Worm (Caenorhabditis elegans) whole organism, young adult: ENCODE measurements around the gene tra-2.

Experiments
- B0019.2 ChIP-seq: fragments of 200-800 bp; sonication (Bioruptor generic); conservative IDR thresholded peaks from 2 replicates; pipeline ENCODE4 v1.3.6; 2022; ENCODE audit warnings: missing genetic modification reagents, missing genetic modification characterization, missing compliant biosample characterization
- B0261.1 ChIP-seq: sonication (generic microtip); optimal IDR thresholded peaks from 2 replicates; lab custom pipeline; 2016; ENCODE audit warnings: mild to moderate bottlenecking, missing genetic modification characterization, moderate library complexity, missing compliant biosample characterization
- F10E7.11 ChIP-seq: sonication (generic microtip); optimal IDR thresholded peaks from 2 replicates; lab custom pipeline; 2017; ENCODE audit warnings: mild to moderate bottlenecking, missing genetic modification characterization, moderate library complexity, missing compliant biosample characterization
- F39B2.1 ChIP-seq: fragments of 200-800 bp; sonication (Bioruptor generic); IDR thresholded peaks from 2 replicates; pipeline ENCODE4 v1.3.6; 2022; ENCODE audit warnings: missing genetic modification reagents, missing genetic modification characterization, missing compliant biosample characterization
- F52B5.7 ChIP-seq: sonication (generic microtip); optimal IDR thresholded peaks from 2 replicates; lab custom pipeline; 2016; ENCODE audit warnings: mild to moderate bottlenecking, missing genetic modification characterization, missing compliant biosample characterization
- F57A8.1 ChIP-seq: fragments of 200-800 bp; sonication (Bioruptor generic); optimal IDR thresholded peaks from 2 replicates; lab custom pipeline; 2018; ENCODE audit warnings: mild to moderate bottlenecking, missing genetic modification characterization, moderate library complexity, missing compliant biosample characterization
- F57C9.4 ChIP-seq: sonication (generic microtip); optimal IDR thresholded peaks from 2 replicates; lab custom pipeline; 2017; ENCODE audit warnings: mild to moderate bottlenecking, missing genetic modification characterization, missing compliant biosample characterization
- K12H6.12 ChIP-seq: fragments of 200-800 bp; sonication (Bioruptor generic); optimal IDR thresholded peaks from 2 replicates; lab custom pipeline; 2018; ENCODE audit warnings: mild to moderate bottlenecking, missing genetic modification characterization, missing compliant biosample characterization
- Y53F4B.3 ChIP-seq: fragments of 200-800 bp; sonication (Bioruptor generic); IDR thresholded peaks from 2 replicates; pipeline ENCODE4 v1.3.6; 2022; ENCODE audit warnings: missing genetic modification reagents, missing genetic modification characterization, missing compliant biosample characterization
- Y95B8A.8 ChIP-seq: fragments of 200-800 bp; sonication (Bioruptor generic); IDR thresholded peaks from 2 replicates; pipeline ENCODE4 v1.3.6; 2022; ENCODE audit warnings: missing genetic modification reagents, missing genetic modification characterization, missing compliant biosample characterization
- aptf-2 ChIP-seq: fragments of 200-800 bp; sonication (Bioruptor generic); conservative IDR thresholded peaks from 2 replicates; pipeline ENCODE4 v1.3.6; 2022; ENCODE audit warnings: missing genetic modification reagents, missing genetic modification characterization, missing compliant biosample characterization
- attf-3 ChIP-seq: fragments of 200-800 bp; sonication (Bioruptor generic); conservative IDR thresholded peaks from 2 replicates; pipeline ENCODE4 v1.3.6; 2022; ENCODE audit warnings: missing genetic modification reagents, missing genetic modification characterization, missing compliant biosample characterization
- attf-6 ChIP-seq: fragments of 200-800 bp; sonication (Bioruptor generic); IDR thresholded peaks from 2 replicates; pipeline ENCODE4 v1.3.6; 2022; ENCODE audit warnings: missing genetic modification reagents, missing genetic modification characterization, missing compliant biosample characterization
- cebp-1 ChIP-seq, 2 experiments: fragments of 200-800 bp in 1 of 2; sonication (Bioruptor generic) in 1 of 2; sonication (generic microtip) in 1 of 2; IDR thresholded peaks in 1 of 2; optimal IDR thresholded peaks in 1 of 2; 2 replicates each; pipeline versions ENCODE4 v1.3.6 to Lab custom; 2017 to 2022; ENCODE audit warnings: missing compliant biosample characterization in 2 of 2, missing genetic modification characterization in 2 of 2, mild to moderate bottlenecking in 1 of 2, missing genetic modification reagents in 1 of 2, moderate library complexity in 1 of 2
- ceh-27 ChIP-seq: fragments of 200-800 bp; sonication (Bioruptor generic); optimal IDR thresholded peaks from 2 replicates; lab custom pipeline; 2018; ENCODE audit warnings: mild to moderate bottlenecking, missing genetic modification characterization, moderate library complexity, missing compliant biosample characterization
- ceh-40 ChIP-seq: fragments of 200-800 bp; sonication (Bioruptor generic); IDR thresholded peaks from 2 replicates; pipeline ENCODE4 v1.3.6; 2022; ENCODE audit warnings: missing genetic modification characterization, missing compliant biosample characterization
- ceh-91 ChIP-seq: fragments of 200-800 bp; sonication (Bioruptor generic); IDR thresholded peaks from 2 replicates; pipeline ENCODE4 v1.3.6; 2022; ENCODE audit warnings: missing genetic modification reagents, missing genetic modification characterization, missing compliant biosample characterization
- dox-1 ChIP-seq: fragments of 200-800 bp; sonication (Bioruptor generic); IDR thresholded peaks from 2 replicates; pipeline ENCODE4 v1.3.6; 2022; ENCODE audit warnings: missing genetic modification reagents, missing genetic modification characterization, missing compliant biosample characterization
- dpl-1 ChIP-seq: fragments of 150-350 bp; optimal IDR thresholded peaks from 2 replicates; lab custom pipeline; 2014; ENCODE audit warnings: missing biosample characterization, missing genetic modification reagents, missing genetic modification characterization
- egrh-3 ChIP-seq: fragments of 200-800 bp; sonication (Bioruptor generic); IDR thresholded peaks from 2 replicates; pipeline ENCODE4 v1.3.6; 2022; ENCODE audit warnings: missing genetic modification reagents, missing genetic modification characterization, missing compliant biosample characterization
- ets-4 ChIP-seq: fragments of 200-800 bp; sonication (Bioruptor generic); optimal IDR thresholded peaks from 2 replicates; lab custom pipeline; 2018; ENCODE audit warnings: mild to moderate bottlenecking, missing genetic modification characterization, missing compliant biosample characterization
- hmg-1.2 ChIP-seq: fragments of 200-800 bp; sonication (Bioruptor generic); IDR thresholded peaks from 2 replicates; pipeline ENCODE4 v1.3.6; 2022; ENCODE audit warnings: missing genetic modification reagents, missing genetic modification characterization, missing compliant biosample characterization
- hrde-1 ChIP-seq: sonication (generic microtip); optimal IDR thresholded peaks from 2 replicates; lab custom pipeline; 2016; ENCODE audit warnings: missing genetic modification characterization, mild to moderate bottlenecking, missing compliant biosample characterization, moderate library complexity, missing genotype, missing genetic modification reagents, borderline replicate concordance
- let-526 ChIP-seq: fragments of 200-800 bp; sonication (Bioruptor generic); IDR thresholded peaks from 2 replicates; pipeline ENCODE4 v1.3.6; 2022; ENCODE audit warnings: missing genetic modification reagents, missing genetic modification characterization, missing compliant biosample characterization
- let-607 ChIP-seq, 2 experiments: fragments of 200-800 bp in 1 of 2; sonication (Bioruptor generic) in 1 of 2; sonication (generic microtip) in 1 of 2; optimal IDR thresholded peaks; 2 replicates each; lab custom pipeline; 2016 to 2018; ENCODE audit warnings: mild to moderate bottlenecking in 2 of 2, missing compliant biosample characterization in 2 of 2, missing genetic modification characterization in 2 of 2, moderate library complexity in 2 of 2, missing genotype in 1 of 2
- lin-26 ChIP-seq: fragments of 200-800 bp; sonication (Bioruptor generic); IDR thresholded peaks from 2 replicates; pipeline ENCODE4 v1.3.6; 2022; ENCODE audit warnings: missing genetic modification reagents, missing genetic modification characterization, missing compliant biosample characterization
- lir-1 ChIP-seq: fragments of 200-800 bp; sonication (Bioruptor generic); conservative IDR thresholded peaks from 2 replicates; pipeline ENCODE4 v1.3.6; 2022; ENCODE audit warnings: missing genetic modification reagents, missing genetic modification characterization, missing compliant biosample characterization
- madf-10 ChIP-seq: sonication (generic microtip); optimal IDR thresholded peaks from 2 replicates; lab custom pipeline; 2016; ENCODE audit warnings: mild to moderate bottlenecking, missing genetic modification characterization, missing compliant biosample characterization
- madf-3 ChIP-seq: fragments of 200-800 bp; sonication (Bioruptor generic); IDR thresholded peaks from 2 replicates; pipeline ENCODE4 v1.3.6; 2022; ENCODE audit warnings: missing genetic modification reagents, missing genetic modification characterization, missing compliant biosample characterization
- nfyb-1 ChIP-seq: fragments of 200-800 bp; sonication (Bioruptor generic); IDR thresholded peaks from 2 replicates; pipeline ENCODE4 v1.3.6; 2022; ENCODE audit warnings: missing genetic modification reagents, missing genetic modification characterization, missing compliant biosample characterization
- nhr-80 ChIP-seq: sonication (generic microtip); optimal IDR thresholded peaks from 2 replicates; lab custom pipeline; 2016; ENCODE audit warnings: missing genetic modification characterization, missing compliant biosample characterization
- sdz-38 ChIP-seq: sonication (generic microtip); optimal IDR thresholded peaks from 2 replicates; lab custom pipeline; 2016; ENCODE audit warnings: missing genotype, missing genetic modification characterization, missing compliant biosample characterization
- sea-2 ChIP-seq: fragments of 200-800 bp; sonication (Bioruptor generic); IDR thresholded peaks from 2 replicates; pipeline ENCODE4 v1.3.6; 2022; ENCODE audit warnings: missing genetic modification characterization, missing compliant biosample characterization
- snpc-3.4 ChIP-seq: sonication (generic microtip); optimal IDR thresholded peaks from 2 replicates; lab custom pipeline; 2017; ENCODE audit warnings: missing genetic modification characterization, mild to moderate bottlenecking, missing compliant biosample characterization, antibody characterized with exemption, moderate library complexity, missing genotype, missing genetic modification reagents
- somi-1 ChIP-seq: fragments of 200-800 bp; sonication (Bioruptor generic); optimal IDR thresholded peaks from 2 replicates; lab custom pipeline; 2018; ENCODE audit warnings: mild to moderate bottlenecking, missing genetic modification characterization, missing compliant biosample characterization
- tbp1 ChIP-seq: fragments of 200-800 bp; sonication (Bioruptor generic); optimal IDR thresholded peaks from 2 replicates; lab custom pipeline; 2018; ENCODE audit warnings: mild to moderate bottlenecking, missing genetic modification characterization, missing compliant biosample characterization
- tbx-9 ChIP-seq: sonication (generic microtip); optimal IDR thresholded peaks from 2 replicates; lab custom pipeline; 2016; ENCODE audit warnings: borderline replicate concordance, missing genetic modification characterization, inconsistent platforms, missing compliant biosample characterization
- unc-130 ChIP-seq: sonication (generic microtip); optimal IDR thresholded peaks from 2 replicates; lab custom pipeline; 2016; ENCODE audit warnings: missing genetic modification reagents, missing genetic modification characterization, missing compliant biosample characterization
- unc-62 ChIP-seq: fragments of 150-350 bp; optimal IDR thresholded peaks from 2 replicates; lab custom pipeline; 2014; ENCODE audit warnings: missing biosample characterization, missing genetic modification reagents, missing genetic modification characterization
- xnd-1 ChIP-seq: sonication (generic microtip); optimal IDR thresholded peaks from 2 replicates; lab custom pipeline; 2016; ENCODE audit warnings: missing genotype, missing genetic modification reagents, missing genetic modification characterization, missing compliant biosample characterization
- zfh-2 ChIP-seq: fragments of 200-800 bp; sonication (Bioruptor generic); conservative IDR thresholded peaks from 2 replicates; pipeline ENCODE4 v1.3.6; 2022; ENCODE audit warnings: missing genetic modification reagents, missing genetic modification characterization, missing compliant biosample characterization
- ztf-18 ChIP-seq: sonication (generic microtip); optimal IDR thresholded peaks from 2 replicates; lab custom pipeline; 2016; ENCODE audit warnings: missing genotype, mild to moderate bottlenecking, missing genetic modification characterization, missing compliant biosample characterization
- ztf-26 ChIP-seq: sonication (generic microtip); optimal IDR thresholded peaks from 2 replicates; lab custom pipeline; 2017; ENCODE audit warnings: missing genetic modification characterization, missing compliant biosample characterization

tra-2 gene

ce11 chrII:6951250-6951806 is 14.1 kb downstream of the tra-2 start, which contains the start of the genes malt-1 and ceh-38 (continued):
- TF ChIP-seq F39B2.1 (no peak), let-526 (GFP tag; lab: Robert Waterston, UW) (0 out of 2 replicates have a peak, but pooled peaks have one; percentile 41)
- TF ChIP-seq, all 124 proteins: peak for 50

- no peak for TF ChIP-seq B0261.1 (tag; lab: Kevin White, UChicago)
- peak; percentile 89 for TF ChIP-seq madf-10 (tag; lab: Kevin White, UChicago)
- peak; percentile 48 for TF ChIP-seq ceh-27
- no peak for TF ChIP-seq lin-26 (GFP tag; lab: Robert Waterston, UW)
- TF ChIP-seq aptf-2, result no peak
- TF ChIP-seq K12H6.12 (tag; lab: Kevin White, UChicago), result peak; percentile 28
- TF ChIP-seq tbx-9 (tag; lab: Kevin White, UChicago), result no peak
- TF ChIP-seq sdz-38 (tag; lab: Kevin White, UChicago), result no peak
- no peak for TF ChIP-seq F10E7.11
- TF ChIP-seq madf-3 (GFP tag; lab: Robert Waterston, UW), result no peak
- TF ChIP-seq zfh-2 (GFP tag; lab: Robert Waterston, UW), result peak; percentile 98
- peak; percentile 2 for TF ChIP-seq ets-4 (GFP tag; lab: Kevin White, UChicago)
- TF ChIP-seq unc-130 (GFP tag; lab: Kevin White, UChicago), result no peak
- TF ChIP-seq attf-6, result no peak
- peak; percentile 86; the same call in 1 of the 2 replicates for TF ChIP-seq egrh-3
- no peak for TF ChIP-seq Y53F4B.3 (GFP tag; lab: Robert Waterston, UW)
- TF ChIP-seq ceh-40 (GFP tag; lab: Robert Waterston, UW), result no peak
- peak; percentile 67; the same call in 1 of the 2 replicates for TF ChIP-seq hmg-1.2 (GFP tag; lab: Robert Waterston, UW)
- TF ChIP-seq somi-1, result no peak
- TF ChIP-seq F57A8.1 (GFP tag; lab: Kevin White, UChicago), result no peak
- no peak for TF ChIP-seq B0019.2 (GFP tag; lab: Robert Waterston, UW)
- no peak for TF ChIP-seq let-607 (tag; optimal IDR thresholded peaks at IDR 0.05; lab: Kevin White, UChicago)
- TF ChIP-seq Y95B8A.8 (GFP tag; lab: Robert Waterston, UW), result no peak
- TF ChIP-seq cebp-1 (GFP tag; IDR thresholded peaks at IDR 0.05; lab: Robert Waterston, UW), result no peak; the same call in 1 of the 2 replicates
- TF ChIP-seq cebp-1 (tag; optimal IDR thresholded peaks at IDR 0.05; lab: Kevin White, UChicago), result peak; percentile 82
- no peak for TF ChIP-seq let-526 (GFP tag; lab: Robert Waterston, UW)
- peak; percentile 31; the same call in 1 of the 2 replicates for TF ChIP-seq dox-1 (GFP tag; lab: Robert Waterston, UW)
- TF ChIP-seq F57C9.4 (tag; lab: Kevin White, UChicago), result no peak
- TF ChIP-seq dpl-1 (GFP tag; lab: Kevin White, UChicago), result no peak
- 0 out of 2 replicates have a peak, but pooled peaks have one; percentile 14 for TF ChIP-seq nfyb-1 (GFP tag; lab: Robert Waterston, UW)
- TF ChIP-seq sea-2 (GFP tag; lab: Robert Waterston, UW), result no peak
- TF ChIP-seq ztf-18 (tag; lab: Kevin White, UChicago), result no peak
- no peak for TF ChIP-seq lir-1
- no peak for TF ChIP-seq F39B2.1
- TF ChIP-seq unc-62 (GFP tag; lab: Kevin White, UChicago), result peak; percentile 51
- peak; percentile 23 for TF ChIP-seq F52B5.7 (tag; lab: Kevin White, UChicago)
- no peak for TF ChIP-seq xnd-1 (tag; lab: Kevin White, UChicago)
- TF ChIP-seq hrde-1 (tag; lab: Kevin White, UChicago), result no peak
- TF ChIP-seq tbp1 (GFP tag; lab: Kevin White, UChicago), result no peak
- TF ChIP-seq attf-3 (GFP tag; lab: Robert Waterston, UW), result no peak
- 0 out of 2 replicates have a peak, but pooled peaks have one; percentile 18 for TF ChIP-seq ceh-91
- no peak for TF ChIP-seq ztf-26 (tag; lab: Kevin White, UChicago)
- peak; percentile 65 for TF ChIP-seq nhr-80 (tag; lab: Kevin White, UChicago)
- TF ChIP-seq snpc-3.4, result no peak
Observed at ce11 chrII:6943299-6944051, 22.0 kb downstream of the tra-2 start.
